Worm (Caenorhabditis elegans) whole organism, L1 larva: ENCODE measurements around the gene syp-2.

Experiments used
- C04F5.9 ChIP-seq: sonication (generic microtip); optimal IDR thresholded peaks from 2 replicates; lab custom pipeline; 2016; ENCODE audit warnings: missing genetic modification characterization, missing compliant biosample characterization
- Y116A8C.19 ChIP-seq: sonication (generic microtip); optimal IDR thresholded peaks from 2 replicates; lab custom pipeline; 2016; ENCODE audit warnings: missing compliant biosample characterization, missing genetic modification characterization, borderline replicate concordance
- blmp-1 ChIP-seq: fragments of 150-350 bp; optimal IDR thresholded peaks from 2 replicates; lab custom pipeline; 2014; ENCODE audit warnings: missing biosample characterization, missing genetic modification characterization
- ceh-63 ChIP-seq: fragments of 200-800 bp; sonication (Bioruptor generic); optimal IDR thresholded peaks from 2 replicates; lab custom pipeline; 2018; ENCODE audit warnings: mild to moderate bottlenecking, missing genetic modification characterization, missing compliant biosample characterization
- ceh-8 ChIP-seq: fragments of 200-800 bp; sonication (Bioruptor generic); optimal IDR thresholded peaks from 2 replicates; lab custom pipeline; 2018; ENCODE audit warnings: mild to moderate bottlenecking, missing genetic modification characterization, moderate library complexity, missing compliant biosample characterization
- ceh-82 ChIP-seq, 3 experiments: fragments of 150-350 bp in 1 of 3; sonication (generic microtip) in 2 of 3; optimal IDR thresholded peaks; 2 replicates each; lab custom pipeline; 2014 to 2017; ENCODE audit warnings: missing biosample characterization in 3 of 3, missing genetic modification characterization in 3 of 3
- ceh-88 ChIP-seq: fragments of 200-800 bp; sonication (Bioruptor generic); IDR thresholded peaks from 2 replicates; pipeline ENCODE4 v1.3.6; 2022; ENCODE audit warnings: missing genetic modification characterization, missing compliant biosample characterization
- efl-1 ChIP-seq, 4 experiments: fragments of 150-350 bp; optimal IDR thresholded peaks in 3 of 4; peaks in 1 of 4; 1 replicate in 1 of 4; 2 replicates in 3 of 4; lab custom pipeline; 2014; ENCODE audit warnings: missing biosample characterization in 2 of 4, missing genetic modification characterization in 2 of 4, missing genetic modification reagents in 2 of 4
- efl-3 ChIP-seq: fragments of 200-800 bp; sonication (Bioruptor generic); optimal IDR thresholded peaks from 2 replicates; lab custom pipeline; 2018; ENCODE audit warnings: mild to moderate bottlenecking, missing genetic modification characterization, missing compliant biosample characterization
- egl-13 ChIP-seq: sonication (generic microtip); optimal IDR thresholded peaks from 2 replicates; lab custom pipeline; 2016; ENCODE audit warnings: missing genotype, missing genetic modification reagents, missing genetic modification characterization, missing compliant biosample characterization
- egl-27 ChIP-seq, 2 experiments: fragments of 150-350 bp in 1 of 2; sonication (generic microtip); optimal IDR thresholded peaks; 3 replicates each; lab custom pipeline; 2017 to 2018; ENCODE audit warnings: missing biosample characterization in 2 of 2, missing genetic modification characterization in 2 of 2, missing genetic modification reagents in 2 of 2
- elt-2 ChIP-seq: sonication (generic microtip); optimal IDR thresholded peaks from 2 replicates; lab custom pipeline; 2016; ENCODE audit warnings: missing genetic modification characterization, mild to moderate bottlenecking, inconsistent platforms, missing compliant biosample characterization, missing genetic modification reagents
- elt-3 ChIP-seq, 6 experiments: fragments of 150-350 bp in 1 of 6; sonication (generic microtip); optimal IDR thresholded peaks; 2 replicates each; lab custom pipeline; 2017 to 2018; ENCODE audit warnings: missing biosample characterization in 6 of 6, missing genetic modification characterization in 6 of 6, inconsistent platforms in 1 of 6
- fkh-10 ChIP-seq: sonication (generic microtip); optimal IDR thresholded peaks from 2 replicates; lab custom pipeline; 2017; ENCODE audit warnings: missing biosample characterization, missing genetic modification reagents, missing genetic modification characterization
- fkh-4 ChIP-seq: sonication (generic microtip); optimal IDR thresholded peaks from 2 replicates; lab custom pipeline; 2016; ENCODE audit warnings: missing compliant biosample characterization, missing genetic modification characterization, borderline replicate concordance
- fkh-8 ChIP-seq: sonication (generic microtip); optimal IDR thresholded peaks from 2 replicates; lab custom pipeline; 2016; ENCODE audit warnings: mild to moderate bottlenecking, missing genetic modification characterization, missing compliant biosample characterization
- fos-1 ChIP-seq: fragments of 150-350 bp; optimal IDR thresholded peaks from 2 replicates; lab custom pipeline; 2014; ENCODE audit warnings: missing biosample characterization, missing genetic modification characterization
- grh-1 ChIP-seq: fragments of 200-800 bp; sonication (Bioruptor generic); IDR thresholded peaks from 2 replicates; pipeline ENCODE4 v1.3.6; 2022; ENCODE audit warnings: missing genetic modification reagents, missing genetic modification characterization, missing compliant biosample characterization
- hlh-4 ChIP-seq: sonication (generic microtip); optimal IDR thresholded peaks from 2 replicates; lab custom pipeline; 2016; ENCODE audit warnings: mild to moderate bottlenecking, missing genetic modification characterization, missing compliant biosample characterization
- irx-1 ChIP-seq: sonication (generic microtip); optimal IDR thresholded peaks from 2 replicates; lab custom pipeline; 2016; ENCODE audit warnings: missing genetic modification characterization, missing compliant biosample characterization
- jun-1 ChIP-seq: fragments of 150-350 bp; optimal IDR thresholded peaks from 2 replicates; lab custom pipeline; 2014; ENCODE audit warnings: missing biosample characterization, missing genetic modification reagents, missing genetic modification characterization
- lin-14 ChIP-seq: fragments of 200-800 bp; sonication (Bioruptor generic); optimal IDR thresholded peaks from 2 replicates; lab custom pipeline; 2018; ENCODE audit warnings: mild to moderate bottlenecking, missing genetic modification characterization, moderate library complexity, missing compliant biosample characterization
- lin-35 ChIP-seq, 2 experiments: fragments of 150-350 bp; optimal IDR thresholded peaks; 2 replicates each; lab custom pipeline; 2014; ENCODE audit warnings: missing biosample characterization in 2 of 2, missing genetic modification characterization in 2 of 2, missing genetic modification reagents in 2 of 2
- lir-3 ChIP-seq: sonication (generic microtip); optimal IDR thresholded peaks from 2 replicates; lab custom pipeline; 2016; ENCODE audit warnings: mild to moderate bottlenecking, missing genetic modification characterization, moderate library complexity, missing compliant biosample characterization; ENCODE audit not compliant: poor library complexity
- nhr-11 ChIP-seq: fragments of 150-350 bp; optimal IDR thresholded peaks from 2 replicates; lab custom pipeline; 2014; ENCODE audit warnings: missing biosample characterization, missing genetic modification characterization
- nhr-12 ChIP-seq: sonication (generic microtip); optimal IDR thresholded peaks from 2 replicates; lab custom pipeline; 2017; ENCODE audit warnings: missing biosample characterization, missing genetic modification characterization
- nhr-237 ChIP-seq: fragments of 150-350 bp; optimal IDR thresholded peaks from 2 replicates; lab custom pipeline; 2014; ENCODE audit warnings: missing biosample characterization, missing genetic modification characterization
- nhr-28 ChIP-seq: fragments of 150-350 bp; optimal IDR thresholded peaks from 2 replicates; lab custom pipeline; 2014; ENCODE audit warnings: missing biosample characterization, missing genetic modification characterization
- nhr-71 ChIP-seq: sonication (generic microtip); optimal IDR thresholded peaks from 2 replicates; lab custom pipeline; 2016; ENCODE audit warnings: mild to moderate bottlenecking, missing genetic modification characterization, moderate library complexity, missing compliant biosample characterization
- nhr-76 ChIP-seq: sonication (generic microtip); optimal IDR thresholded peaks from 2 replicates; lab custom pipeline; 2017; ENCODE audit warnings: missing biosample characterization, missing genetic modification characterization
- nhr-90 ChIP-seq: sonication (generic microtip); optimal IDR thresholded peaks from 2 replicates; lab custom pipeline; 2016; ENCODE audit warnings: mild to moderate bottlenecking, missing genetic modification characterization, missing compliant biosample characterization; ENCODE audit not compliant: poor library complexity
- pqm-1 ChIP-seq: sonication (generic microtip); optimal IDR thresholded peaks from 3 replicates; lab custom pipeline; 2017; ENCODE audit warnings: missing biosample characterization, missing genetic modification characterization
- rnt-1 ChIP-seq: sonication (generic microtip); optimal IDR thresholded peaks from 2 replicates; lab custom pipeline; 2016; ENCODE audit warnings: mild to moderate bottlenecking, missing genetic modification characterization, moderate library complexity, missing compliant biosample characterization
- snu-23 ChIP-seq: sonication (generic microtip); optimal IDR thresholded peaks from 2 replicates; lab custom pipeline; 2016; ENCODE audit warnings: missing genetic modification characterization, missing compliant biosample characterization
- sptf-1 ChIP-seq: fragments of 150-350 bp; optimal IDR thresholded peaks from 2 replicates; lab custom pipeline; 2014; ENCODE audit warnings: missing biosample characterization, missing genetic modification characterization
- unc-30 ChIP-seq: sonication (generic microtip); optimal IDR thresholded peaks from 2 replicates; lab custom pipeline; 2017; ENCODE audit warnings: missing biosample characterization, missing genetic modification characterization
- vab-15 ChIP-seq: sonication (generic microtip); optimal IDR thresholded peaks from 2 replicates; lab custom pipeline; 2017; ENCODE audit warnings: missing genotype, mild to moderate bottlenecking, missing genetic modification characterization, missing compliant biosample characterization
- zag-1 ChIP-seq: fragments of 150-350 bp; optimal IDR thresholded peaks from 2 replicates; lab custom pipeline; 2014; ENCODE audit warnings: missing biosample characterization, missing genetic modification characterization
- zip-4 ChIP-seq: fragments of 200-800 bp; sonication (Bioruptor generic); optimal IDR thresholded peaks from 2 replicates; lab custom pipeline; 2018; ENCODE audit warnings: mild to moderate bottlenecking, missing genetic modification characterization, moderate library complexity, missing compliant biosample characterization

The syp-2 gene

ce11 chrV:5558590-5558989 lies 22.3 kb downstream of the syp-2 start, which contains the start of gene glb-5:
Gene glb-5 (plus strand): TSS chrV:5558890.
- TF ChIP-seq fkh-10 (GFP tag; lab: Kevin White, UChicago) (no peak), hlh-4 (tag; lab: Kevin White, UChicago) (no peak), nhr-28 (tag; lab: Kevin White, UChicago) (no peak), unc-30 (tag; lab: Kevin White, UChicago) (no peak)

- TF ChIP-seq ceh-88 (GFP tag; lab: Robert Waterston, UW) (no peak), lin-14 (GFP tag; lab: Kevin White, UChicago) (peak; percentile 26), C04F5.9 (tag; lab: Kevin White, UChicago) (no peak), elt-2 (tag; lab: Kevin White, UChicago) (peak; percentile 88), pqm-1 (peak; percentile 77), nhr-90 (tag; lab: Kevin White, UChicago) (peak; percentile 21), sptf-1 (tag; lab: Kevin White, UChicago) (no peak), rnt-1 (no peak), fkh-4 (no peak), lin-35 (GFP tag; optimal IDR thresholded peaks at IDR 0.05; lab: Kevin White, UChicago) (peak in 1 of 2 experiments; percentile 31)
- TF ChIP-seq, all 84 proteins: peak for 5
Measured at ce11 chrV:5559882-5560281, 23.6 kb downstream of the syp-2 start.

ce11 chrV:5567119-5567518 lies 30.8 kb downstream of the syp-2 start, which contains the start of gene C18C4.7:
Gene C18C4.7 (minus strand): TSS chrV:5567219.
- no peak for TF ChIP-seq nhr-76 (tag; lab: Kevin White, UChicago)
- TF ChIP-seq fos-1 (tag; lab: Kevin White, UChicago) = no peak

ce11 chrV:5570433-5570832 lies 34.1 kb downstream of the syp-2 start, which contains the start of gene glb-6:
Gene glb-6 (minus strand): TSS chrV:5570533.
- TF ChIP-seq elt-2 (tag; lab: Kevin White, UChicago) (no peak), fkh-10 (GFP tag; lab: Kevin White, UChicago) (peak; percentile 16), nhr-90 (tag; lab: Kevin White, UChicago) (no peak), egl-27 (tag; optimal IDR thresholded peaks at IDR 0.05; lab: Kevin White, UChicago) (no peak), fos-1 (tag; lab: Kevin White, UChicago) (no peak), lin-14 (GFP tag; lab: Kevin White, UChicago) (peak; percentile 39)

- TF ChIP-seq nhr-71 (tag; lab: Kevin White, UChicago) (peak; percentile 8), lin-14 (GFP tag; lab: Kevin White, UChicago) (peak; percentile 60), fkh-8 (tag; lab: Kevin White, UChicago) (peak; percentile 29), fkh-10 (GFP tag; lab: Kevin White, UChicago) (peak; percentile 90), egl-27 (tag; optimal IDR thresholded peaks at IDR 0.05; lab: Kevin White, UChicago) (no peak), snu-23 (no peak), egl-13 (tag; lab: Kevin White, UChicago) (peak; percentile 19), lir-3 (no peak), sptf-1 (tag; lab: Kevin White, UChicago) (no peak), efl-3 (GFP tag; lab: Kevin White, UChicago) (no peak), elt-2 (tag; lab: Kevin White, UChicago) (no peak)
- TF ChIP-seq, all 84 proteins: peak for 5
Measured at ce11 chrV:5571691-5572090, 35.4 kb downstream of the syp-2 start.

ce11 chrV:5576008-5576407 lies 39.7 kb downstream of the syp-2 start:
- no peak for TF ChIP-seq ceh-8 (GFP tag; lab: Kevin White, UChicago)
- TF ChIP-seq efl-1 (optimal IDR thresholded peaks at IDR 0.05; lab: Kevin White, UChicago) = peak; percentile 20 to 26
- peak in 1 of 2 experiments; percentile 50 for TF ChIP-seq efl-1 (GFP tag; optimal IDR thresholded peaks at IDR 0.05 in 1 of 2; lab: Kevin White, UChicago)
- TF ChIP-seq rnt-1 = peak; percentile 14
- no peak for TF ChIP-seq ceh-63 (GFP tag; lab: Kevin White, UChicago)
- no peak for TF ChIP-seq vab-15 (tag; lab: Kevin White, UChicago)
- TF ChIP-seq grh-1 (GFP tag; lab: Robert Waterston, UW) = no peak
- TF ChIP-seq nhr-11 (tag; lab: Kevin White, UChicago) = no peak
- peak; percentile 41 for TF ChIP-seq jun-1 (tag; lab: Kevin White, UChicago)
- no peak for TF ChIP-seq elt-3 (tag; optimal IDR thresholded peaks at IDR 0.05; lab: Kevin White, UChicago)
- TF ChIP-seq nhr-12 = no peak
- TF ChIP-seq blmp-1 (tag; lab: Kevin White, UChicago) = no peak
- no peak for TF ChIP-seq nhr-237 (tag; lab: Kevin White, UChicago)
- no peak for TF ChIP-seq Y116A8C.19
- TF ChIP-seq zip-4 (GFP tag; lab: Kevin White, UChicago) = peak; percentile 49
- peak; percentile 55 for TF ChIP-seq nhr-90 (tag; lab: Kevin White, UChicago)
- no peak for TF ChIP-seq zag-1 (tag; lab: Kevin White, UChicago)
- TF ChIP-seq irx-1 (tag; lab: Kevin White, UChicago) = no peak
- TF ChIP-seq pqm-1 = peak; percentile 63
- no peak for TF ChIP-seq egl-27 (tag; optimal IDR thresholded peaks at IDR 0.05; lab: Kevin White, UChicago)
- peak; percentile 40 for TF ChIP-seq nhr-71 (tag; lab: Kevin White, UChicago)
- peak in 1 of 3 experiments; percentile 39 for TF ChIP-seq ceh-82 (tag; optimal IDR thresholded peaks at IDR 0.05; lab: Kevin White, UChicago)
- TF ChIP-seq egl-13 (tag; lab: Kevin White, UChicago) = no peak
